Worm (Caenorhabditis elegans) whole organism, L3 larva: ENCODE data around the gene C05C10.8.

ENCODE experiments used
- R02D3.7 ChIP-seq: fragments of 150-350 bp; optimal IDR thresholded peaks from 2 replicates; lab custom pipeline; 2014; ENCODE audit warnings: missing biosample characterization, missing genetic modification characterization
- aly-2 ChIP-seq: fragments of 150-350 bp; optimal IDR thresholded peaks from 2 replicates; lab custom pipeline; 2014; ENCODE audit warnings: missing biosample characterization, missing genetic modification characterization
- ama-1 ChIP-seq: fragments of 150-350 bp; optimal IDR thresholded peaks from 2 replicates; lab custom pipeline; 2018
- ceh-16 ChIP-seq: sonication (generic microtip); optimal IDR thresholded peaks from 2 replicates; lab custom pipeline; 2017; ENCODE audit warnings: missing biosample characterization, missing genetic modification characterization
- ceh-28 ChIP-seq: fragments of 150-350 bp; optimal IDR thresholded peaks from 2 replicates; lab custom pipeline; 2014; ENCODE audit warnings: missing biosample characterization, missing genetic modification reagents, missing genetic modification characterization
- ceh-9 ChIP-seq: sonication (generic microtip); optimal IDR thresholded peaks from 2 replicates; lab custom pipeline; 2018; ENCODE audit warnings: missing biosample characterization, missing genetic modification characterization
- daf-12 ChIP-seq: fragments of 150-350 bp; optimal IDR thresholded peaks from 2 replicates; lab custom pipeline; 2014; ENCODE audit warnings: missing biosample characterization, missing genetic modification reagents, missing genetic modification characterization
- egl-27 ChIP-seq: sonication (generic microtip); optimal IDR thresholded peaks from 4 replicates; lab custom pipeline; 2017; ENCODE audit warnings: missing biosample characterization, missing genetic modification reagents, missing genetic modification characterization
- egl-5 ChIP-seq: fragments of 150-350 bp; optimal IDR thresholded peaks from 2 replicates; lab custom pipeline; 2017; ENCODE audit warnings: missing biosample characterization, missing genetic modification reagents, missing genetic modification characterization, inconsistent platforms
- elt-1 ChIP-seq: fragments of 150-350 bp; optimal IDR thresholded peaks from 2 replicates; lab custom pipeline; 2014; ENCODE audit warnings: missing biosample characterization, missing genetic modification characterization
- elt-2 ChIP-seq: sonication (generic microtip); optimal IDR thresholded peaks from 2 replicates; lab custom pipeline; 2016; ENCODE audit warnings: missing genetic modification reagents, mild to moderate bottlenecking, missing genetic modification characterization, missing compliant biosample characterization
- elt-3 ChIP-seq, 3 experiments: fragments of 150-350 bp in 1 of 3; sonication (generic microtip) in 2 of 3; optimal IDR thresholded peaks; 2 replicates in 2 of 3; 4 replicates in 1 of 3; lab custom pipeline; 2014 to 2017; ENCODE audit warnings: missing biosample characterization in 3 of 3, missing genetic modification characterization in 3 of 3
- eor-1 ChIP-seq, 2 experiments: fragments of 150-350 bp; optimal IDR thresholded peaks; 2 replicates each; lab custom pipeline; 2014 to 2018; ENCODE audit warnings: missing biosample characterization in 2 of 2, missing genetic modification characterization in 2 of 2
- fkh-2 ChIP-seq: fragments of 150-350 bp; optimal IDR thresholded peaks from 2 replicates; lab custom pipeline; 2014; ENCODE audit warnings: missing biosample characterization, missing genetic modification reagents, missing genetic modification characterization
- fos-1 ChIP-seq: fragments of 150-350 bp; optimal IDR thresholded peaks from 2 replicates; lab custom pipeline; 2014; ENCODE audit warnings: missing biosample characterization, missing genetic modification characterization
- hmg-11 ChIP-seq: sonication (generic microtip); optimal IDR thresholded peaks from 2 replicates; lab custom pipeline; 2016; ENCODE audit warnings: missing genetic modification characterization, missing compliant biosample characterization
- jun-1 ChIP-seq: fragments of 150-350 bp; optimal IDR thresholded peaks from 2 replicates; lab custom pipeline; 2014; ENCODE audit warnings: missing biosample characterization, missing genetic modification reagents, missing genetic modification characterization
- lin-15B ChIP-seq: fragments of 150-350 bp; optimal IDR thresholded peaks from 2 replicates; lab custom pipeline; 2014; ENCODE audit warnings: missing biosample characterization, missing genetic modification characterization
- lin-39 ChIP-seq: fragments of 150-350 bp; optimal IDR thresholded peaks from 2 replicates; lab custom pipeline; 2018; ENCODE audit warnings: missing biosample characterization, missing genetic modification reagents, missing genetic modification characterization
- lsy-12 ChIP-seq: sonication (generic microtip); optimal IDR thresholded peaks from 2 replicates; lab custom pipeline; 2016; ENCODE audit warnings: mild to moderate bottlenecking, missing genetic modification characterization, missing compliant biosample characterization
- mdl-1 ChIP-seq: fragments of 150-350 bp; optimal IDR thresholded peaks from 2 replicates; lab custom pipeline; 2014; ENCODE audit warnings: missing biosample characterization, missing genetic modification characterization
- mml-1 ChIP-seq: fragments of 150-350 bp; sonication (generic microtip); optimal IDR thresholded peaks from 3 replicates; lab custom pipeline; 2014; ENCODE audit warnings: missing biosample characterization, missing genetic modification characterization
- nfya-1 ChIP-seq: sonication (generic microtip); optimal IDR thresholded peaks from 2 replicates; lab custom pipeline; 2017; ENCODE audit warnings: missing genetic modification characterization, mild to moderate bottlenecking, missing compliant biosample characterization, antibody characterized with exemption, moderate library complexity; ENCODE audit not compliant: insufficient read depth
- nhr-11 ChIP-seq: fragments of 150-350 bp; optimal IDR thresholded peaks from 2 replicates; lab custom pipeline; 2014; ENCODE audit warnings: missing biosample characterization, missing genetic modification characterization
- nhr-23 ChIP-seq: fragments of 150-350 bp; optimal IDR thresholded peaks from 2 replicates; lab custom pipeline; 2014; ENCODE audit warnings: missing biosample characterization, missing genetic modification reagents, missing genetic modification characterization
- nhr-25 ChIP-seq: sonication (generic microtip); optimal IDR thresholded peaks from 2 replicates; lab custom pipeline; 2017; ENCODE audit warnings: missing biosample characterization, missing genetic modification characterization
- nhr-28 ChIP-seq: fragments of 150-350 bp; optimal IDR thresholded peaks from 2 replicates; lab custom pipeline; 2014; ENCODE audit warnings: missing biosample characterization, missing genetic modification characterization
- nhr-43 ChIP-seq: sonication (generic microtip); optimal IDR thresholded peaks from 2 replicates; lab custom pipeline; 2016; ENCODE audit warnings: mild to moderate bottlenecking, missing genetic modification characterization, missing compliant biosample characterization; ENCODE audit not compliant: poor library complexity, severe bottlenecking
- nhr-67 ChIP-seq: fragments of 150-350 bp; optimal IDR thresholded peaks from 2 replicates; lab custom pipeline; 2014; ENCODE audit warnings: missing biosample characterization, missing genetic modification characterization
- nhr-77 ChIP-seq: fragments of 150-350 bp; optimal IDR thresholded peaks from 2 replicates; lab custom pipeline; 2014; ENCODE audit warnings: missing biosample characterization, missing genetic modification characterization
- pha-4 ChIP-seq: fragments of 150-350 bp; optimal IDR thresholded peaks from 2 replicates; lab custom pipeline; 2014; ENCODE audit warnings: missing biosample characterization, missing genetic modification reagents, missing genetic modification characterization
- pqm-1 ChIP-seq: fragments of 150-350 bp; optimal IDR thresholded peaks from 2 replicates; lab custom pipeline; 2017; ENCODE audit warnings: missing biosample characterization, missing genetic modification characterization, inconsistent platforms
- snpc-4 ChIP-seq: fragments of 150-350 bp; optimal IDR thresholded peaks from 2 replicates; lab custom pipeline; 2014; ENCODE audit warnings: missing biosample characterization, missing genetic modification characterization
- tbx-2 ChIP-seq: sonication (generic microtip); optimal IDR thresholded peaks from 2 replicates; lab custom pipeline; 2016; ENCODE audit warnings: mild to moderate bottlenecking, missing genetic modification characterization, missing compliant biosample characterization
- unc-39 ChIP-seq: sonication (generic microtip); optimal IDR thresholded peaks from 4 replicates; lab custom pipeline; 2017; ENCODE audit warnings: missing biosample characterization, missing genetic modification characterization
- ztf-11 ChIP-seq: fragments of 150-350 bp; optimal IDR thresholded peaks from 2 replicates; lab custom pipeline; 2014; ENCODE audit warnings: missing biosample characterization, missing genetic modification characterization

C05C10.8 gene

ce11 chrII:9892409-9892808 lies 25.4 kb downstream of the C05C10.8 start, which contains the start of gene C08H9.16:
Gene C08H9.16, plus strand, starts transcription at chrII:9892778.
- TF ChIP-seq ceh-28 (peak; percentile 14), nhr-28 (tag; lab: Kevin White, UChicago) (no peak), mml-1 (no peak), daf-12 (tag; lab: Kevin White, UChicago) (no peak), nfya-1 (tag; lab: Kevin White, UChicago) (peak; percentile 97), nhr-25 (tag; lab: Kevin White, UChicago) (peak; percentile 26), egl-5 (tag; lab: Kevin White, UChicago) (peak; percentile 9), R02D3.7 (peak; percentile 28), nhr-11 (tag; lab: Kevin White, UChicago) (no peak), ama-1 (lab: Kevin White, UChicago) (no peak), aly-2 (tag; lab: Kevin White, UChicago) (no peak), fos-1 (tag; lab: Kevin White, UChicago) (no peak), snpc-4 (tag; lab: Kevin White, UChicago) (peak; percentile 69), egl-27 (no peak), ztf-11 (tag; lab: Kevin White, UChicago) (no peak), hmg-11 (tag; lab: Kevin White, UChicago) (peak; percentile 52), elt-3 (tag; optimal IDR thresholded peaks at IDR 0.05; lab: Kevin White, UChicago) (no peak), jun-1 (no peak), elt-2 (peak; percentile 21), lin-15B (tag; lab: Kevin White, UChicago) (peak; percentile 52), nhr-43 (tag; lab: Kevin White, UChicago) (peak; percentile 37), elt-1 (no peak), mdl-1 (no peak), nhr-23 (peak; percentile 87), nhr-77 (tag; lab: Kevin White, UChicago) (peak; percentile 17), pha-4 (peak; percentile 78), lin-39 (tag; lab: Kevin White, UChicago) (peak; percentile 14), fkh-2 (tag; lab: Kevin White, UChicago) (no peak), lsy-12 (tag; lab: Kevin White, UChicago) (no peak)

ce11 chrII:9891823-9892222 lies 26.0 kb downstream of the C05C10.8 start:
- no peak for TF ChIP-seq eor-1 (tag; optimal IDR thresholded peaks at IDR 0.05; lab: Kevin White, UChicago)
- TF ChIP-seq pqm-1 = peak; percentile 48
- TF ChIP-seq elt-3 (tag; optimal IDR thresholded peaks at IDR 0.05; lab: Kevin White, UChicago) = no peak
- TF ChIP-seq nhr-23 = peak; percentile 2
- no peak for TF ChIP-seq nhr-28 (tag; lab: Kevin White, UChicago)
- no peak for TF ChIP-seq ztf-11 (tag; lab: Kevin White, UChicago)
- TF ChIP-seq elt-1 = peak; percentile 91
- no peak for TF ChIP-seq pha-4
- TF ChIP-seq lin-15B (tag; lab: Kevin White, UChicago) = no peak
- no peak for TF ChIP-seq ceh-9
- peak; percentile 75 for TF ChIP-seq elt-2
- no peak for TF ChIP-seq snpc-4 (tag; lab: Kevin White, UChicago)
- TF ChIP-seq, all 47 proteins: peak for 4

- TF ChIP-seq mdl-1 (no peak), nhr-25 (tag; lab: Kevin White, UChicago) (peak; percentile 55), nhr-23 (peak; percentile 61), ceh-16 (tag; lab: Kevin White, UChicago) (no peak), hmg-11 (tag; lab: Kevin White, UChicago) (peak; percentile 1), eor-1 (tag; optimal IDR thresholded peaks at IDR 0.05; lab: Kevin White, UChicago) (no peak), nhr-67 (tag; lab: Kevin White, UChicago) (no peak), pha-4 (peak; percentile 69), nhr-28 (tag; lab: Kevin White, UChicago) (no peak)
- TF ChIP-seq, all 47 proteins: peak for 4
These were observed 26.6 kb downstream of the C05C10.8 start, which contains the start of gene vgln-1 for ce11 chrII:9891031-9891689. Gene vgln-1, minus strand, starts transcription at chrII:9891081.

DNA sequence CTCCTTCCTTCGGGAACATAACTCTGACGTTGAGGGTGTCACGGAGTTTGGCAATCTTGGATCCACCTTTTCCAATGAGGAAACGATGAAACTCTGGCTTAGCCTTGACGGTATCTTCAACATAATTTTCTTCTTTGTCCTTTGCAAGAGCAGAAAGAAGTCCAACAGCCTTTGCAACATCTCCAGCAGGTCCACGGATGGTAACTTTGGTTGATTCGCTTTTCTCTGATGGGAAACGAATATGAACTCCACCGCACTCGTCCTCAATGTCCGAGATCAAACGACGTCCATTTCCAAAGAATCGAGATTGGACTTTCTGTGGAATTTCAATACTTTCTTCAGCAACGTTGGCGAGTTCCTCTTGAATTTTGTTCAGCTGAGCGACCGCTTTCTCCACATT lies 29.3 kb downstream of the C05C10.8 start:
- no peak for TF ChIP-seq unc-39 (tag; lab: Kevin White, UChicago)
- no peak for TF ChIP-seq nfya-1 (tag; lab: Kevin White, UChicago)
- TF ChIP-seq nhr-77 (tag; lab: Kevin White, UChicago) = no peak
- TF ChIP-seq elt-1 = no peak
- TF ChIP-seq elt-2 = no peak
- no peak for TF ChIP-seq egl-27
- TF ChIP-seq tbx-2 = no peak
- TF ChIP-seq lsy-12 (tag; lab: Kevin White, UChicago) = no peak
- no peak for TF ChIP-seq nhr-67 (tag; lab: Kevin White, UChicago)
- no peak for TF ChIP-seq ama-1 (lab: Kevin White, UChicago)
- TF ChIP-seq, all 47 proteins: peak for 0
